Fruit fly (Drosophila melanogaster): ENCODE measurements around the gene RpL30.

Gene RpL30

dm6 chr2L:19014032-19014880 is 5.2 kb upstream of the RpL30 start (continued):
- no peak for TF ChIP-seq amos (GFP tag; IDR thresholded peaks at IDR 0.05; ENCODE audit: partially characterized antibody)
- no peak for TF ChIP-seq dan (GFP tag; IDR thresholded peaks at IDR 0.05)
- TF ChIP-seq jigr1 (GFP tag; IDR thresholded peaks at IDR 0.05) = no peak
- TF ChIP-seq dimm (GFP tag; IDR thresholded peaks at IDR 0.05) = no peak
- no peak for TF ChIP-seq bigmax (GFP tag; optimal IDR thresholded peaks at IDR 0.05)
- peak; percentile 64 for TF ChIP-seq CG15514 (GFP tag; optimal IDR thresholded peaks at IDR 0.05)
- TF ChIP-seq insv (GFP tag; optimal IDR thresholded peaks at IDR 0.05) = peak in 1 of 2 experiments; percentile 41
- TF ChIP-seq fd64A (GFP tag; optimal IDR thresholded peaks at IDR 0.05) = no peak
- TF ChIP-seq CG17186 (GFP tag; optimal IDR thresholded peaks at IDR 0.05) = no peak
- TF ChIP-seq ems (GFP tag; optimal IDR thresholded peaks at IDR 0.05) = no peak
- TF ChIP-seq Poxn (GFP tag; IDR thresholded peaks at IDR 0.05) = no peak
- TF ChIP-seq sob (GFP tag; IDR thresholded peaks at IDR 0.05) = peak; percentile 67
- 0 out of 3 replicates have a peak, but pooled peaks have one; percentile 29 for TF ChIP-seq vnd (GFP tag; IDR thresholded peaks at IDR 0.05; ENCODE audit: partially characterized antibody)
- no peak for TF ChIP-seq knrl (GFP tag; IDR thresholded peaks at IDR 0.05; ENCODE audit: partially characterized antibody)
- TF ChIP-seq Meics (GFP tag; optimal IDR thresholded peaks at IDR 0.05) = peak; percentile 88
- TF ChIP-seq lbe (GFP tag; optimal IDR thresholded peaks at IDR 0.05) = no peak
- TF ChIP-seq CG12299 (tag; optimal IDR thresholded peaks at IDR 0.05) = peak; percentile 74
- peak; percentile 62 for TF ChIP-seq CG15011 (GFP tag; optimal IDR thresholded peaks at IDR 0.05)
- TF ChIP-seq Atf3 (GFP tag; optimal IDR thresholded peaks at IDR 0.05) = no peak
- TF ChIP-seq CG6254 (GFP tag; optimal IDR thresholded peaks at IDR 0.05) = peak; percentile 11
- 0 out of 2 replicates have a peak, but pooled peaks have one; percentile 29 for TF ChIP-seq H2.0 (GFP tag; IDR thresholded peaks at IDR 0.05)
- no peak for TF ChIP-seq sna (GFP tag; IDR thresholded peaks at IDR 0.05; ENCODE audit: partially characterized antibody)
- TF ChIP-seq yki (optimal IDR thresholded peaks at IDR 0.05) = no peak
- peak; percentile 52 for TF ChIP-seq onecut (GFP tag; IDR thresholded peaks at IDR 0.05)
- TF ChIP-seq grn (GFP tag; optimal IDR thresholded peaks at IDR 0.05) = no peak
- no peak for TF ChIP-seq CG6175 (GFP tag; IDR thresholded peaks at IDR 0.05)
- TF ChIP-seq sens-2 (GFP tag; IDR thresholded peaks at IDR 0.05) = no peak
- no peak for TF ChIP-seq CG16863 (GFP tag; optimal IDR thresholded peaks at IDR 0.05)
- TF ChIP-seq bab2 (GFP tag; optimal IDR thresholded peaks at IDR 0.05) = peak; percentile 49
- TF ChIP-seq CG6272 (GFP tag; IDR thresholded peaks at IDR 0.05) = no peak
- peak; percentile 75 for TF ChIP-seq Hey (tag; optimal IDR thresholded peaks at IDR 0.05)
- no peak for TF ChIP-seq Kr (GFP tag; optimal IDR thresholded peaks at IDR 0.05)
- peak; percentile 68; the same call in 1 of the 3 replicates for TF ChIP-seq CG11695 (GFP tag; IDR thresholded peaks at IDR 0.05)
- no peak for TF ChIP-seq sd (tag; optimal IDR thresholded peaks at IDR 0.05)
- TF ChIP-seq Dad (GFP tag; optimal IDR thresholded peaks at IDR 0.05) = no peak
- TF ChIP-seq B-H2 (GFP tag; optimal IDR thresholded peaks at IDR 0.05) = peak; percentile 66
- TF ChIP-seq Xbp1 (GFP tag; optimal IDR thresholded peaks at IDR 0.05) = peak; percentile 65
- TF ChIP-seq CG12744 (GFP tag; optimal IDR thresholded peaks at IDR 0.05) = no peak
- no peak for TF ChIP-seq pb (GFP tag; optimal IDR thresholded peaks at IDR 0.05)
- TF ChIP-seq CG1529 (GFP tag; optimal IDR thresholded peaks at IDR 0.05) = peak; percentile 54
- TF ChIP-seq zen (tag; optimal IDR thresholded peaks at IDR 0.05) = peak; percentile 13
- TF ChIP-seq Bteb2 (GFP tag; optimal IDR thresholded peaks at IDR 0.05) = no peak
- TF ChIP-seq CG11093 (GFP tag; IDR thresholded peaks at IDR 0.05) = 0 out of 3 replicates have a peak, but pooled peaks have one; percentile 34
- TF ChIP-seq Scr (GFP tag; IDR thresholded peaks at IDR 0.05; ENCODE audit: partially characterized antibody) = no peak
- TF ChIP-seq PHDP (tag; optimal IDR thresholded peaks at IDR 0.05) = peak; percentile 81
- TF ChIP-seq Rfx (GFP tag; IDR thresholded peaks at IDR 0.05) = peak; percentile 57
- peak; percentile 12 for TF ChIP-seq CG30431 (GFP tag; optimal IDR thresholded peaks at IDR 0.05)
- TF ChIP-seq BEAF-32 (GFP tag; optimal IDR thresholded peaks at IDR 0.05) = no peak
- TF ChIP-seq CG9797 (GFP tag; optimal IDR thresholded peaks at IDR 0.05) = no peak

Measured in whole organism, embryonic.